Worm (Caenorhabditis elegans) whole organism, late embryonic: ENCODE results near the gene ect-2.

Source experiments
- C08G9.2 ChIP-seq: sonication (generic microtip); optimal IDR thresholded peaks from 2 replicates; lab custom pipeline; 2016; ENCODE audit warnings: mild to moderate bottlenecking, missing genetic modification characterization, moderate library complexity, missing compliant biosample characterization
- F13H6.1 ChIP-seq: sonication (generic microtip); optimal IDR thresholded peaks from 2 replicates; lab custom pipeline; 2016; ENCODE audit warnings: missing genetic modification characterization, missing compliant biosample characterization
- K02D7.2 ChIP-seq: sonication (generic microtip); optimal IDR thresholded peaks from 2 replicates; lab custom pipeline; 2017; ENCODE audit warnings: mild to moderate bottlenecking, missing genetic modification characterization, missing compliant biosample characterization
- K09A11.1 ChIP-seq: sonication (generic microtip); optimal IDR thresholded peaks from 2 replicates; lab custom pipeline; 2017; ENCODE audit warnings: antibody characterized with exemption, mild to moderate bottlenecking, missing genetic modification characterization, missing compliant biosample characterization; ENCODE audit not compliant: insufficient read depth
- ahr-1 ChIP-seq: sonication (generic microtip); optimal IDR thresholded peaks from 2 replicates; lab custom pipeline; 2016; ENCODE audit warnings: missing genetic modification characterization, missing compliant biosample characterization
- ama-1 ChIP-seq: fragments of 150-350 bp; optimal IDR thresholded peaks from 2 replicates; lab custom pipeline; 2014
- ceh-14 ChIP-seq: sonication (generic microtip); optimal IDR thresholded peaks from 2 replicates; lab custom pipeline; 2016; ENCODE audit warnings: missing genotype, missing genetic modification characterization, missing compliant biosample characterization
- ceh-18 ChIP-seq: sonication (generic microtip); optimal IDR thresholded peaks from 2 replicates; lab custom pipeline; 2016; ENCODE audit warnings: missing genetic modification characterization, missing compliant biosample characterization
- ceh-19 ChIP-seq: fragments of 200-800 bp; sonication (Bioruptor generic); optimal IDR thresholded peaks from 2 replicates; lab custom pipeline; 2018; ENCODE audit warnings: mild to moderate bottlenecking, missing genetic modification characterization, missing compliant biosample characterization
- ceh-2 ChIP-seq: sonication (generic microtip); optimal IDR thresholded peaks from 2 replicates; lab custom pipeline; 2016; ENCODE audit warnings: missing genotype, missing genetic modification characterization, missing compliant biosample characterization
- ceh-22 ChIP-seq: sonication (generic microtip); optimal IDR thresholded peaks from 2 replicates; lab custom pipeline; 2017; ENCODE audit warnings: missing biosample characterization, missing genetic modification characterization
- ceh-31 ChIP-seq: sonication (generic microtip); optimal IDR thresholded peaks from 2 replicates; lab custom pipeline; 2016; ENCODE audit warnings: missing genetic modification characterization, missing compliant biosample characterization
- ceh-34 ChIP-seq: sonication (generic microtip); optimal IDR thresholded peaks from 2 replicates; lab custom pipeline; 2016; ENCODE audit warnings: mild to moderate bottlenecking, missing genetic modification characterization, missing compliant biosample characterization
- ceh-9 ChIP-seq: sonication (generic microtip); optimal IDR thresholded peaks from 2 replicates; lab custom pipeline; 2016; ENCODE audit warnings: mild to moderate bottlenecking, missing genetic modification characterization, inconsistent platforms, missing compliant biosample characterization
- elt-2 ChIP-seq: sonication (generic microtip); optimal IDR thresholded peaks from 2 replicates; lab custom pipeline; 2016; ENCODE audit warnings: missing genetic modification reagents, missing genetic modification characterization, missing compliant biosample characterization
- elt-4 ChIP-seq: sonication (generic microtip); optimal IDR thresholded peaks from 2 replicates; lab custom pipeline; 2016; ENCODE audit warnings: missing genetic modification characterization, missing compliant biosample characterization
- eyg-1 ChIP-seq: sonication (generic microtip); optimal IDR thresholded peaks from 2 replicates; lab custom pipeline; 2016; ENCODE audit warnings: missing genotype, missing genetic modification characterization, missing compliant biosample characterization
- fkh-10 ChIP-seq: fragments of 150-350 bp; optimal IDR thresholded peaks from 2 replicates; lab custom pipeline; 2014; ENCODE audit warnings: missing biosample characterization, missing genetic modification reagents, missing genetic modification characterization
- fkh-6 ChIP-seq: sonication (generic microtip); optimal IDR thresholded peaks from 2 replicates; lab custom pipeline; 2016; ENCODE audit warnings: missing genetic modification characterization, missing compliant biosample characterization
- hlh-13 ChIP-seq: fragments of 200-800 bp; sonication (Bioruptor generic); optimal IDR thresholded peaks from 2 replicates; lab custom pipeline; 2018; ENCODE audit warnings: mild to moderate bottlenecking, missing genetic modification characterization, missing compliant biosample characterization
- hlh-6 ChIP-seq: sonication (generic microtip); optimal IDR thresholded peaks from 2 replicates; lab custom pipeline; 2016; ENCODE audit warnings: missing genotype, missing genetic modification characterization, missing compliant biosample characterization
- lin-11 ChIP-seq: fragments of 200-800 bp; sonication (Bioruptor generic); optimal IDR thresholded peaks from 2 replicates; lab custom pipeline; 2018; ENCODE audit warnings: mild to moderate bottlenecking, missing genetic modification characterization, missing compliant biosample characterization
- mec-3 ChIP-seq: sonication (generic microtip); optimal IDR thresholded peaks from 2 replicates; lab custom pipeline; 2016; ENCODE audit warnings: borderline replicate concordance, missing genetic modification characterization, missing compliant biosample characterization
- nfya-1 ChIP-seq: sonication (generic microtip); optimal IDR thresholded peaks from 2 replicates; lab custom pipeline; 2017; ENCODE audit warnings: missing genetic modification characterization, mild to moderate bottlenecking, missing compliant biosample characterization, antibody characterized with exemption, moderate library complexity
- pat-9 ChIP-seq: fragments of 200-800 bp; sonication (Bioruptor generic); optimal IDR thresholded peaks from 2 replicates; lab custom pipeline; 2018; ENCODE audit warnings: mild to moderate bottlenecking, missing genetic modification characterization, moderate library complexity, missing compliant biosample characterization
- pax-1 ChIP-seq: fragments of 150-350 bp; optimal IDR thresholded peaks from 2 replicates; lab custom pipeline; 2014; ENCODE audit warnings: missing biosample characterization, missing genetic modification characterization
- pros-1 ChIP-seq: fragments of 150-350 bp; optimal IDR thresholded peaks from 2 replicates; lab custom pipeline; 2014; ENCODE audit warnings: missing biosample characterization, missing genetic modification reagents, missing genetic modification characterization
- ref-2 ChIP-seq: sonication (generic microtip); optimal IDR thresholded peaks from 2 replicates; lab custom pipeline; 2016; ENCODE audit warnings: missing genetic modification characterization, missing compliant biosample characterization
- rnt-1 ChIP-seq: sonication (generic microtip); optimal IDR thresholded peaks from 2 replicates; lab custom pipeline; 2016; ENCODE audit warnings: missing genetic modification characterization, missing compliant biosample characterization
- sox-2 ChIP-seq: fragments of 200-800 bp; sonication (Bioruptor generic); IDR thresholded peaks from 2 replicates; pipeline ENCODE4 v1.3.6; 2022; ENCODE audit warnings: missing genetic modification reagents, missing genetic modification characterization, missing compliant biosample characterization
- ttx-3 ChIP-seq: sonication (generic microtip); optimal IDR thresholded peaks from 2 replicates; lab custom pipeline; 2016; ENCODE audit warnings: missing genetic modification reagents, missing genetic modification characterization, missing compliant biosample characterization
- unc-42 ChIP-seq: sonication (generic microtip); optimal IDR thresholded peaks from 2 replicates; lab custom pipeline; 2016; ENCODE audit warnings: missing genotype, missing genetic modification characterization, missing compliant biosample characterization
- unc-55 ChIP-seq: sonication (generic microtip); optimal IDR thresholded peaks from 2 replicates; lab custom pipeline; 2017; ENCODE audit warnings: missing biosample characterization, missing genetic modification reagents, missing genetic modification characterization
- unc-86 ChIP-seq: sonication (generic microtip); optimal IDR thresholded peaks from 2 replicates; lab custom pipeline; 2016; ENCODE audit warnings: missing genetic modification characterization, missing compliant biosample characterization
- zip-5 ChIP-seq: sonication (generic microtip); optimal IDR thresholded peaks from 2 replicates; lab custom pipeline; 2016; ENCODE audit warnings: missing genetic modification characterization, missing compliant biosample characterization
- ztf-16 ChIP-seq: sonication (generic microtip); optimal IDR thresholded peaks from 2 replicates; lab custom pipeline; 2017; ENCODE audit warnings: missing genetic modification characterization, missing compliant biosample characterization

The ect-2 gene

ce11 chrII:10784780-10785463 lies 1.2 kb upstream of the ect-2 start, which contains the start of gene cdl-1:
TSS of gene cdl-1 (plus strand) at chrII:10785452.
- TF ChIP-seq ztf-16 (no peak), hlh-13 (GFP tag; lab: Kevin White, UChicago) (no peak), lin-11 (tag; lab: Kevin White, UChicago) (no peak), ceh-18 (tag; lab: Kevin White, UChicago) (no peak), K02D7.2 (no peak), hlh-6 (tag; lab: Kevin White, UChicago) (no peak), ref-2 (tag; lab: Kevin White, UChicago) (peak; percentile 47), unc-55 (no peak), elt-2 (peak; percentile 4), unc-42 (tag; lab: Kevin White, UChicago) (peak; percentile 22), pax-1 (tag; lab: Kevin White, UChicago) (peak; percentile 68), sox-2 (GFP tag; lab: Robert Waterston, UW) (no peak)

ce11 chrII:10784248-10784647 lies 486 bp upstream of the ect-2 start:
- TF ChIP-seq unc-42 (tag; lab: Kevin White, UChicago) (no peak), ceh-18 (tag; lab: Kevin White, UChicago) (no peak), ahr-1 (tag; lab: Kevin White, UChicago) (no peak), fkh-6 (no peak), pat-9 (tag; lab: Kevin White, UChicago) (no peak), unc-86 (no peak), ceh-19 (GFP tag; lab: Kevin White, UChicago) (no peak), F13H6.1 (tag; lab: Kevin White, UChicago) (no peak), zip-5 (tag; lab: Kevin White, UChicago) (no peak)
- TF ChIP-seq, all 69 proteins: peak for 0

- TF ChIP-seq eyg-1 (no peak), ceh-34 (tag; lab: Kevin White, UChicago) (no peak), rnt-1 (tag; lab: Kevin White, UChicago) (no peak), K09A11.1 (no peak), sox-2 (GFP tag; lab: Robert Waterston, UW) (no peak)
Observed at ce11 chrII:10778026-10778425, 5.7 kb downstream of the ect-2 start, which contains the start of gene mpz-1. TSS of gene mpz-1 (minus strand) at chrII:10778126.

ce11 chrII:10769291-10769690 lies 14.5 kb downstream of the ect-2 start:
- TF ChIP-seq fkh-10 (GFP tag; lab: Kevin White, UChicago) = no peak
- no peak for TF ChIP-seq pros-1 (tag; lab: Kevin White, UChicago)
- TF ChIP-seq ama-1 = no peak
- TF ChIP-seq rnt-1 (tag; lab: Kevin White, UChicago) = no peak
- peak; percentile 67 for TF ChIP-seq unc-42 (tag; lab: Kevin White, UChicago)

- TF ChIP-seq C08G9.2 (tag; lab: Kevin White, UChicago) (no peak), ceh-22 (tag; lab: Kevin White, UChicago) (no peak), ceh-31 (tag; lab: Kevin White, UChicago) (no peak), ttx-3 (tag; lab: Kevin White, UChicago) (no peak), fkh-6 (no peak), pros-1 (tag; lab: Kevin White, UChicago) (no peak), mec-3 (tag; lab: Kevin White, UChicago) (no peak), nfya-1 (tag; lab: Kevin White, UChicago) (no peak), ceh-14 (no peak), ceh-2 (tag; lab: Kevin White, UChicago) (no peak), elt-4 (tag; lab: Kevin White, UChicago) (no peak), hlh-6 (tag; lab: Kevin White, UChicago) (no peak), ceh-9 (no peak)
Observed at ce11 chrII:10767977-10768376, 15.8 kb downstream of the ect-2 start.
